Worm (Caenorhabditis elegans) whole organism, L4 larva: ENCODE results near the gene str-9.
A peak's percentile ranks its signal among the peaks of the same experiment; 100 is the strongest.

Source experiments
- F49E8.2 ChIP-seq: sonication (generic microtip); optimal IDR thresholded peaks from 2 replicates; lab custom pipeline; 2016; ENCODE audit warnings: missing compliant biosample characterization, mild to moderate bottlenecking, missing genetic modification characterization, borderline replicate concordance
- R02D3.7 ChIP-seq: fragments of 150-350 bp; sonication (generic microtip); optimal IDR thresholded peaks from 3 replicates; lab custom pipeline; 2014; ENCODE audit warnings: missing biosample characterization, missing genetic modification characterization
- Y105C5A.15 ChIP-seq: fragments of 200-800 bp; sonication (Bioruptor generic); IDR thresholded peaks from 2 replicates; pipeline ENCODE4 v1.3.6; 2022; ENCODE audit warnings: missing genetic modification characterization, missing compliant biosample characterization
- Y48G9A.11 ChIP-seq: fragments of 200-800 bp; sonication (Bioruptor generic); IDR thresholded peaks from 2 replicates; pipeline ENCODE4 v1.3.6; 2022; ENCODE audit warnings: missing genetic modification reagents, missing genetic modification characterization, missing compliant biosample characterization
- ZK546.5 ChIP-seq, 2 experiments: sonication (generic microtip); optimal IDR thresholded peaks; 2 replicates each; lab custom pipeline; 2017; ENCODE audit warnings: missing biosample characterization in 2 of 2, missing genetic modification characterization in 2 of 2
- aha-1 ChIP-seq: fragments of 150-350 bp; peaks from one replicate; lab custom pipeline; 2014; ENCODE audit warnings: missing biosample characterization, missing genetic modification characterization
- ama-1 ChIP-seq: fragments of 150-350 bp; optimal IDR thresholded peaks from 2 replicates; lab custom pipeline; 2014; ENCODE audit warnings: inconsistent platforms, mixed read lengths
- attf-4 ChIP-seq: sonication (generic microtip); optimal IDR thresholded peaks from 3 replicates; lab custom pipeline; 2017; ENCODE audit warnings: missing biosample characterization, missing genetic modification characterization
- ceh-28 ChIP-seq: fragments of 150-350 bp; optimal IDR thresholded peaks from 2 replicates; lab custom pipeline; 2014; ENCODE audit warnings: missing biosample characterization, missing genetic modification reagents, missing genetic modification characterization
- ceh-44 ChIP-seq: fragments of 200-800 bp; sonication (Bioruptor generic); IDR thresholded peaks from 2 replicates; pipeline ENCODE4 v1.3.6; 2022; ENCODE audit warnings: missing genetic modification reagents, missing genetic modification characterization, missing compliant biosample characterization
- ceh-82 ChIP-seq: sonication (generic microtip); optimal IDR thresholded peaks from 2 replicates; lab custom pipeline; 2017; ENCODE audit warnings: missing biosample characterization, missing genetic modification characterization
- cey-2 ChIP-seq: sonication (generic microtip); optimal IDR thresholded peaks from 3 replicates; lab custom pipeline; 2017; ENCODE audit warnings: missing genetic modification characterization, mild to moderate bottlenecking, missing compliant biosample characterization, antibody characterized with exemption, borderline replicate concordance; ENCODE audit not compliant: insufficient read depth
- daf-12 ChIP-seq: fragments of 150-350 bp; optimal IDR thresholded peaks from 2 replicates; lab custom pipeline; 2014; ENCODE audit warnings: missing biosample characterization, missing genetic modification reagents, missing genetic modification characterization
- dmd-6 ChIP-seq: fragments of 200-800 bp; sonication (Bioruptor generic); IDR thresholded peaks from 2 replicates; pipeline ENCODE4 v1.3.6; 2022; ENCODE audit warnings: missing genetic modification reagents, missing genetic modification characterization, missing compliant biosample characterization
- dpl-1 ChIP-seq: fragments of 150-350 bp; optimal IDR thresholded peaks from 2 replicates; lab custom pipeline; 2014; ENCODE audit warnings: missing biosample characterization, missing genetic modification reagents, missing genetic modification characterization
- fos-1 ChIP-seq: fragments of 150-350 bp; optimal IDR thresholded peaks from 2 replicates; lab custom pipeline; 2014; ENCODE audit warnings: missing biosample characterization, missing genetic modification characterization
- gei-8 ChIP-seq: fragments of 200-800 bp; sonication (Bioruptor generic); optimal IDR thresholded peaks from 2 replicates; lab custom pipeline; 2018; ENCODE audit warnings: mild to moderate bottlenecking, missing genetic modification characterization, missing compliant biosample characterization
- lin-1 ChIP-seq: fragments of 200-800 bp; sonication (Bioruptor generic); IDR thresholded peaks from 2 replicates; pipeline ENCODE4 v1.3.6; 2022; ENCODE audit warnings: missing genetic modification reagents, missing genetic modification characterization, missing compliant biosample characterization
- lin-13 ChIP-seq: fragments of 150-350 bp; optimal IDR thresholded peaks from 2 replicates; lab custom pipeline; 2014; ENCODE audit warnings: missing biosample characterization, missing genetic modification reagents, missing genetic modification characterization
- lin-15B ChIP-seq: fragments of 150-350 bp; sonication (generic microtip); optimal IDR thresholded peaks from 3 replicates; lab custom pipeline; 2014; ENCODE audit warnings: missing biosample characterization, missing genetic modification characterization
- madf-5 ChIP-seq, 2 experiments: fragments of 200-800 bp; sonication (Bioruptor generic); IDR thresholded peaks; 2 replicates each; pipeline ENCODE4 v1.3.6; 2022; ENCODE audit warnings: missing compliant biosample characterization in 2 of 2, missing genetic modification characterization in 2 of 2
- mdl-1 ChIP-seq, 2 experiments: fragments of 150-350 bp in 1 of 2; sonication (generic microtip) in 1 of 2; optimal IDR thresholded peaks; 2 replicates each; lab custom pipeline; 2014 to 2017; ENCODE audit warnings: missing biosample characterization in 2 of 2, missing genetic modification characterization in 2 of 2
- nhr-111 ChIP-seq: fragments of 200-800 bp; sonication (Bioruptor generic); optimal IDR thresholded peaks from 2 replicates; lab custom pipeline; 2018; ENCODE audit warnings: mild to moderate bottlenecking, missing genetic modification characterization, missing compliant biosample characterization
- nhr-25 ChIP-seq: sonication (generic microtip); optimal IDR thresholded peaks from 2 replicates; lab custom pipeline; 2017; ENCODE audit warnings: missing genetic modification characterization, mild to moderate bottlenecking, missing compliant biosample characterization, antibody characterized with exemption, moderate library complexity, borderline replicate concordance; ENCODE audit not compliant: insufficient read depth
- nhr-41 ChIP-seq: fragments of 200-800 bp; sonication (Bioruptor generic); IDR thresholded peaks from 2 replicates; pipeline ENCODE4 v1.3.6; 2022; ENCODE audit warnings: missing genetic modification reagents, missing genetic modification characterization, missing compliant biosample characterization
- nhr-42 ChIP-seq: fragments of 200-800 bp; sonication (Bioruptor generic); IDR thresholded peaks from 2 replicates; pipeline ENCODE4 v1.3.6; 2022; ENCODE audit warnings: missing genetic modification characterization, missing compliant biosample characterization
- nhr-77 ChIP-seq: fragments of 150-350 bp; optimal IDR thresholded peaks from 2 replicates; lab custom pipeline; 2014; ENCODE audit warnings: missing biosample characterization, missing genetic modification characterization
- pqm-1 ChIP-seq: sonication (generic microtip); optimal IDR thresholded peaks from 2 replicates; lab custom pipeline; 2017; ENCODE audit warnings: missing biosample characterization, missing genetic modification characterization
- set-16 ChIP-seq: fragments of 200-800 bp; sonication (Bioruptor generic); IDR thresholded peaks from 2 replicates; pipeline ENCODE4 v1.3.6; 2022; ENCODE audit warnings: missing genetic modification reagents, missing genetic modification characterization, missing compliant biosample characterization
- snpc-1.2 ChIP-seq: fragments of 200-800 bp; sonication (Bioruptor generic); IDR thresholded peaks from 2 replicates; pipeline ENCODE4 v1.3.6; 2022; ENCODE audit warnings: missing genetic modification reagents, missing genetic modification characterization, missing compliant biosample characterization
- snpc-4 ChIP-seq: fragments of 150-350 bp; optimal IDR thresholded peaks from 2 replicates; lab custom pipeline; 2014; ENCODE audit warnings: missing biosample characterization, missing genetic modification characterization
- tra-1 ChIP-seq: fragments of 200-800 bp; sonication (Bioruptor generic); IDR thresholded peaks from 2 replicates; pipeline ENCODE4 v1.3.6; 2022; ENCODE audit warnings: missing genetic modification reagents, missing genetic modification characterization, missing compliant biosample characterization
- unc-130 ChIP-seq: sonication (generic microtip); optimal IDR thresholded peaks from 2 replicates; lab custom pipeline; 2016; ENCODE audit warnings: missing genetic modification reagents, missing genetic modification characterization, missing compliant biosample characterization
- unc-39 ChIP-seq: sonication (generic microtip); optimal IDR thresholded peaks from 2 replicates; lab custom pipeline; 2017; ENCODE audit warnings: missing biosample characterization, missing genetic modification characterization
- vab-7 ChIP-seq: fragments of 200-800 bp; sonication (Bioruptor generic); IDR thresholded peaks from 2 replicates; pipeline ENCODE4 v1.3.6; 2022; ENCODE audit warnings: missing genetic modification reagents, missing genetic modification characterization, missing compliant biosample characterization
- zip-11 ChIP-seq: fragments of 200-800 bp; sonication (Bioruptor generic); IDR thresholded peaks from 2 replicates; pipeline ENCODE4 v1.3.6; 2022; ENCODE audit warnings: missing genetic modification characterization, missing compliant biosample characterization

Gene str-9

ce11 chrV:15726610-15727009, 31.9 kb upstream of the str-9 start, which contains the start of the genes irld-57 and sfxn-1.3 (continued):
- TF ChIP-seq lin-15B (tag; lab: Kevin White, UChicago) = no peak
- no peak for TF ChIP-seq R02D3.7 (tag; lab: Kevin White, UChicago)
- TF ChIP-seq vab-7 (GFP tag; lab: Robert Waterston, UW) = no peak
- no peak for TF ChIP-seq Y105C5A.15 (GFP tag; lab: Robert Waterston, UW)
- no peak for TF ChIP-seq gei-8

ce11 chrV:15730459-15730858, 28.1 kb upstream of the str-9 start, which contains the start of gene Y6E2A.10:
TSS of gene Y6E2A.10 (minus strand) at chrV:15730559.
- no peak for TF ChIP-seq F49E8.2 (tag; lab: Kevin White, UChicago)
- no peak for TF ChIP-seq Y48G9A.11 (GFP tag; lab: Robert Waterston, UW)
- no peak for TF ChIP-seq tra-1
- no peak for TF ChIP-seq ama-1 (lab: Kevin White, UChicago)
- no peak for TF ChIP-seq daf-12 (tag; lab: Kevin White, UChicago)
- TF ChIP-seq nhr-111 (GFP tag; lab: Kevin White, UChicago) = no peak
- no peak for TF ChIP-seq ceh-82 (tag; lab: Kevin White, UChicago)
- no peak for TF ChIP-seq nhr-42 (GFP tag; lab: Robert Waterston, UW)
- TF ChIP-seq aha-1 (tag; lab: Kevin White, UChicago) = no peak
- no peak for TF ChIP-seq nhr-41
- TF ChIP-seq lin-13 (GFP tag; lab: Kevin White, UChicago) = no peak
- no peak for TF ChIP-seq zip-11 (GFP tag; lab: Robert Waterston, UW)
- no peak for TF ChIP-seq madf-5 (GFP tag; IDR thresholded peaks at IDR 0.05; lab: Robert Waterston, UW)

ce11 chrV:15732209-15732608, 26.3 kb upstream of the str-9 start, which contains the start of gene str-38:
TSS of gene str-38 (minus strand) at chrV:15732309.
- TF ChIP-seq snpc-4 (tag; lab: Kevin White, UChicago) (no peak), ZK546.5 (tag; optimal IDR thresholded peaks at IDR 0.05; lab: Kevin White, UChicago) (no peak), attf-4 (tag; lab: Kevin White, UChicago) (no peak), ceh-28 (tag; lab: Kevin White, UChicago) (no peak), nhr-77 (tag; lab: Kevin White, UChicago) (no peak), snpc-1.2 (GFP tag; lab: Robert Waterston, UW) (no peak), lin-1 (GFP tag; lab: Robert Waterston, UW) (no peak), ceh-44 (GFP tag; lab: Robert Waterston, UW) (no peak), unc-39 (tag; lab: Kevin White, UChicago) (no peak), unc-130 (GFP tag; lab: Kevin White, UChicago) (no peak), nhr-42 (GFP tag; lab: Robert Waterston, UW) (no peak), fos-1 (tag; lab: Kevin White, UChicago) (no peak), pqm-1 (tag; lab: Kevin White, UChicago) (no peak), Y48G9A.11 (GFP tag; lab: Robert Waterston, UW) (no peak), zip-11 (GFP tag; lab: Robert Waterston, UW) (no peak), nhr-25 (no peak), dpl-1 (GFP tag; lab: Kevin White, UChicago) (no peak), dmd-6 (GFP tag; lab: Robert Waterston, UW) (no peak), mdl-1 (tag; optimal IDR thresholded peaks at IDR 0.05; lab: Kevin White, UChicago) (no peak), cey-2 (tag; lab: Kevin White, UChicago) (no peak)
- TF ChIP-seq, all 104 proteins: peak for 0

ce11 chrV:15733020-15733419, 25.5 kb upstream of the str-9 start:
- TF ChIP-seq R02D3.7 (tag; lab: Kevin White, UChicago) = no peak
- TF ChIP-seq lin-13 (GFP tag; lab: Kevin White, UChicago) = no peak
- peak; percentile 11 for TF ChIP-seq aha-1 (tag; lab: Kevin White, UChicago)
- peak; percentile 64 for TF ChIP-seq set-16 (GFP tag; lab: Robert Waterston, UW)
